Worm (Caenorhabditis elegans) whole organism, early embryonic: ENCODE data around the gene cal-5.

Experiments used
- B0310.2 ChIP-seq: sonication (generic microtip); optimal IDR thresholded peaks from 2 replicates; lab custom pipeline; 2016; ENCODE audit warnings: mild to moderate bottlenecking, missing genetic modification characterization, missing compliant biosample characterization
- F13C5.2 ChIP-seq: sonication (generic microtip); optimal IDR thresholded peaks from 2 replicates; lab custom pipeline; 2017; ENCODE audit warnings: mild to moderate bottlenecking, missing genetic modification characterization, inconsistent platforms, missing compliant biosample characterization
- aly-1 ChIP-seq: sonication (generic microtip); optimal IDR thresholded peaks from 2 replicates; lab custom pipeline; 2016; ENCODE audit warnings: missing genetic modification characterization, missing compliant biosample characterization
- ama-1 ChIP-seq: fragments of 150-350 bp; optimal IDR thresholded peaks from 2 replicates; lab custom pipeline; 2014
- ceh-13 ChIP-seq: fragments of 200-800 bp; sonication (Bioruptor generic); optimal IDR thresholded peaks from 2 replicates; lab custom pipeline; 2018; ENCODE audit warnings: mild to moderate bottlenecking, missing genetic modification characterization, missing compliant biosample characterization
- ceh-36 ChIP-seq: sonication (generic microtip); optimal IDR thresholded peaks from 2 replicates; lab custom pipeline; 2016; ENCODE audit warnings: missing genetic modification characterization, inconsistent platforms, missing compliant biosample characterization
- ets-7 ChIP-seq: sonication (generic microtip); optimal IDR thresholded peaks from 2 replicates; lab custom pipeline; 2016; ENCODE audit warnings: missing genotype, missing genetic modification characterization, missing compliant biosample characterization
- flt-1 ChIP-seq: fragments of 200-800 bp; sonication (Bioruptor generic); IDR thresholded peaks from 2 replicates; pipeline ENCODE4 v1.3.6; 2022; ENCODE audit warnings: missing genetic modification characterization, missing compliant biosample characterization
- hmbx-1 ChIP-seq: sonication (generic microtip); optimal IDR thresholded peaks from 2 replicates; lab custom pipeline; 2016; ENCODE audit warnings: mild to moderate bottlenecking, missing genetic modification characterization, missing compliant biosample characterization
- hmg-4 ChIP-seq: fragments of 200-800 bp; sonication (Bioruptor generic); optimal IDR thresholded peaks from 2 replicates; lab custom pipeline; 2018; ENCODE audit warnings: mild to moderate bottlenecking, missing genetic modification characterization, missing compliant biosample characterization
- hnd-1 ChIP-seq: sonication (generic microtip); optimal IDR thresholded peaks from 2 replicates; lab custom pipeline; 2016; ENCODE audit warnings: missing genetic modification characterization, missing compliant biosample characterization
- pes-1 ChIP-seq: fragments of 200-800 bp; sonication (Bioruptor generic); IDR thresholded peaks from 2 replicates; pipeline ENCODE4 v1.3.6; 2022; ENCODE audit warnings: missing genetic modification reagents, missing genetic modification characterization, missing compliant biosample characterization
- scrt-1 ChIP-seq: fragments of 200-800 bp; sonication (Bioruptor generic); IDR thresholded peaks from 2 replicates; pipeline ENCODE4 v1.3.6; 2022; ENCODE audit warnings: missing genetic modification characterization, missing compliant biosample characterization
- sea-1 ChIP-seq: fragments of 200-800 bp; sonication (Bioruptor generic); conservative IDR thresholded peaks from 2 replicates; pipeline ENCODE4 v1.3.6; 2022; ENCODE audit warnings: missing genetic modification characterization, missing compliant biosample characterization
- tbx-11 ChIP-seq: fragments of 200-800 bp; sonication (Bioruptor generic); IDR thresholded peaks from 2 replicates; pipeline ENCODE4 v1.3.6; 2022; ENCODE audit warnings: missing genetic modification characterization, missing compliant biosample characterization
- tbx-37 ChIP-seq: fragments of 200-800 bp; sonication (Bioruptor generic); conservative IDR thresholded peaks from 2 replicates; pipeline ENCODE4 v1.3.6; 2022; ENCODE audit warnings: missing genetic modification reagents, missing genetic modification characterization, missing compliant biosample characterization
- tra-4 ChIP-seq: sonication (generic microtip); optimal IDR thresholded peaks from 2 replicates; lab custom pipeline; 2017; ENCODE audit warnings: missing genetic modification characterization, missing compliant biosample characterization

The cal-5 gene

DNA sequence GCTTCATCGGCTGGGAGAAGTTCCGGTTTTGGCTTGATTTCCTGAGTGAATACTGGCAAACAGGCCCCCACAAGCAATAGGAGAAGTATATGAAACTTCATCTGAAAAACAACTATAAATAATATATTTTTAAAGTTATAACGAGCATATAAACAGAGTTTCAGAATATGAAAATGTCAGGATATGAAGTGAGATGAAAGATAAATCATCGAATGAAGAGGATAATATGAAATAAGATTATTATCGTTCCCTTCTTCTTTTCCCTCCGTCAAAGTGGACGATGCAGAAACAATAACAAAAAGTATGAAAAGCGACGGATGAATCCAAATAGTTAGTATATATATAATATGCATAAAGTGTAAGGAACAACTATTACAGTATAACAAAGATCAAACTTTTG is 19.2 kb upstream of the cal-5 start, which contains the start of gene acn-1:
TSS of gene acn-1 (minus strand) at position 101 of the 400 bp plus-strand sequence.
- TF ChIP-seq hmg-4 (no peak), ets-7 (tag; lab: Kevin White, UChicago) (no peak), sea-1 (GFP tag; lab: Robert Waterston, UW) (no peak), tbx-11 (GFP tag; lab: Robert Waterston, UW) (no peak), flt-1 (GFP tag; lab: Robert Waterston, UW) (no peak), ceh-13 (GFP tag; lab: Kevin White, UChicago) (no peak), B0310.2 (tag; lab: Kevin White, UChicago) (no peak), aly-1 (tag; lab: Kevin White, UChicago) (no peak), hmbx-1 (tag; lab: Kevin White, UChicago) (no peak), ceh-36 (tag; lab: Kevin White, UChicago) (no peak), hnd-1 (tag; lab: Kevin White, UChicago) (no peak), tra-4 (tag; lab: Kevin White, UChicago) (no peak), ama-1 (lab: Kevin White, UChicago) (no peak), F13C5.2 (tag; lab: Kevin White, UChicago) (no peak), tbx-37 (GFP tag; lab: Robert Waterston, UW) (no peak)

- TF ChIP-seq hmbx-1 (tag; lab: Kevin White, UChicago), result no peak
- TF ChIP-seq tra-4 (tag; lab: Kevin White, UChicago), result no peak
- TF ChIP-seq B0310.2 (tag; lab: Kevin White, UChicago), result no peak
- TF ChIP-seq flt-1 (GFP tag; lab: Robert Waterston, UW), result no peak
- TF ChIP-seq pes-1 (GFP tag; lab: Robert Waterston, UW), result no peak
- no peak for TF ChIP-seq ama-1 (lab: Kevin White, UChicago)
- no peak for TF ChIP-seq tbx-37 (GFP tag; lab: Robert Waterston, UW)
- no peak for TF ChIP-seq aly-1 (tag; lab: Kevin White, UChicago)
- TF ChIP-seq sea-1 (GFP tag; lab: Robert Waterston, UW), result no peak
- TF ChIP-seq ets-7 (tag; lab: Kevin White, UChicago), result no peak
- TF ChIP-seq scrt-1, result no peak
- TF ChIP-seq ceh-36 (tag; lab: Kevin White, UChicago), result no peak
- TF ChIP-seq tbx-11 (GFP tag; lab: Robert Waterston, UW), result no peak
- no peak for TF ChIP-seq F13C5.2 (tag; lab: Kevin White, UChicago)
- no peak for TF ChIP-seq hmg-4
- no peak for TF ChIP-seq hnd-1 (tag; lab: Kevin White, UChicago)
- no peak for TF ChIP-seq ceh-13 (GFP tag; lab: Kevin White, UChicago)
Measured at ce11 chrX:5093997-5094396, 16.2 kb upstream of the cal-5 start.

ce11 chrX:5087366-5087891 is 9.7 kb upstream of the cal-5 start, which contains the start of gene pnk-4:
TSS of gene pnk-4 (plus strand) at chrX:5087841.
- TF ChIP-seq ceh-36 (tag; lab: Kevin White, UChicago) (no peak), tbx-37 (GFP tag; lab: Robert Waterston, UW) (no peak), flt-1 (GFP tag; lab: Robert Waterston, UW) (no peak)

DNA sequence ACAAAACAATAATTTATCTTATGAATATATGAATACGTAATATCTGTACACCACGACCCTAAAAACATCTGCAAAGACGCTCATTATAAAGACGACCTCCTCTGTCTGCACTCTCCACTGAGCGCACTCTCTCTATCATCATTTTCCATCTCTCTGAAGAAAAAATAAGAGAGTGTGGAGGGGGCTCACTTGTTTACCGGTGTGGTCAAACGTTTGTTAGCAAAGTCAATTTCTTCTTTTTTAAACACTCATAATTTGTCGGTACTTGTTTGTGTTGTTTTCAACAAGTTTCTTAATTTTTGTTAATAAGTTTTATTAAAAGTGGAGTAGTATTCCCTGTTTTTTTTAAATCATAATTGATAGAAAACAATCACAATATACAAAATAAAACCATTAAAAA is 8.5 kb upstream of the cal-5 start:
- no peak for TF ChIP-seq tbx-11 (GFP tag; lab: Robert Waterston, UW)
- TF ChIP-seq F13C5.2 (tag; lab: Kevin White, UChicago), result no peak
- no peak for TF ChIP-seq ceh-13 (GFP tag; lab: Kevin White, UChicago)
- TF ChIP-seq scrt-1, result no peak
- no peak for TF ChIP-seq hmbx-1 (tag; lab: Kevin White, UChicago)
- no peak for TF ChIP-seq pes-1 (GFP tag; lab: Robert Waterston, UW)
- TF ChIP-seq ceh-36 (tag; lab: Kevin White, UChicago), result no peak
- TF ChIP-seq hnd-1 (tag; lab: Kevin White, UChicago), result no peak
- TF ChIP-seq tra-4 (tag; lab: Kevin White, UChicago), result no peak
- no peak for TF ChIP-seq sea-1 (GFP tag; lab: Robert Waterston, UW)
- TF ChIP-seq flt-1 (GFP tag; lab: Robert Waterston, UW), result no peak
- no peak for TF ChIP-seq hmg-4
- TF ChIP-seq ama-1 (lab: Kevin White, UChicago), result no peak
- no peak for TF ChIP-seq tbx-37 (GFP tag; lab: Robert Waterston, UW)
- no peak for TF ChIP-seq ets-7 (tag; lab: Kevin White, UChicago)
- no peak for TF ChIP-seq aly-1 (tag; lab: Kevin White, UChicago)
- no peak for TF ChIP-seq B0310.2 (tag; lab: Kevin White, UChicago)

DNA sequence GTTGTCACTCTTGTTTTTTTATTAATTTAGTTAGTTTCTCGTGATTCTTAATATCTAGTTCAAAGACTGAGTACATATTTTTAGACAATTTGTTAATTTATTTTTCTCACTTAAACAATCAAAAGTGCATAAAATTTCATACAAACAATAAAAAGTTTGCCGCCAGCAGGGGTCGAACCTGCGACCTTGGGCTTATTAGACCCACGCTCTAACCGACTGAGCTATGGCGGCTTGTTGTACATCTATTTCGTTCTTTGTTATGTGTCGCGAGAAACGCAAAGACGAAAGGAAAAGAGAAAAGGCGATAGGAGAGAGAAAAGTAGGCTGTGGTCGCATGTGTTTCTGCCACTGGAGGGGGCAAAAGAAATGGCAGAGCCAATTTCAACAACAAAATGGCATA is 7.7 kb upstream of the cal-5 start:
- peak; percentile 94 for TF ChIP-seq aly-1 (tag; lab: Kevin White, UChicago)
- TF ChIP-seq ama-1 (lab: Kevin White, UChicago), result no peak
- TF ChIP-seq tbx-37 (GFP tag; lab: Robert Waterston, UW), result peak; percentile 88
- peak; percentile 95 for TF ChIP-seq B0310.2 (tag; lab: Kevin White, UChicago)
- TF ChIP-seq tbx-11 (GFP tag; lab: Robert Waterston, UW), result peak; percentile 98
- TF ChIP-seq tra-4 (tag; lab: Kevin White, UChicago), result peak; percentile 95
- peak; percentile 94 for TF ChIP-seq ceh-36 (tag; lab: Kevin White, UChicago)
- TF ChIP-seq F13C5.2 (tag; lab: Kevin White, UChicago), result peak; percentile 98
- TF ChIP-seq flt-1 (GFP tag; lab: Robert Waterston, UW), result peak; percentile 96
- TF ChIP-seq sea-1 (GFP tag; lab: Robert Waterston, UW), result peak; percentile 95
- peak; percentile 88 for TF ChIP-seq ets-7 (tag; lab: Kevin White, UChicago)
- TF ChIP-seq pes-1 (GFP tag; lab: Robert Waterston, UW), result peak; percentile 96
- peak; percentile 88 for TF ChIP-seq hmbx-1 (tag; lab: Kevin White, UChicago)
- peak; percentile 98 for TF ChIP-seq hmg-4
- peak; percentile 97 for TF ChIP-seq scrt-1
- peak; percentile 91 for TF ChIP-seq hnd-1 (tag; lab: Kevin White, UChicago)
- TF ChIP-seq ceh-13 (GFP tag; lab: Kevin White, UChicago), result peak; percentile 94

- TF ChIP-seq ceh-36 (tag; lab: Kevin White, UChicago) (no peak), tbx-11 (GFP tag; lab: Robert Waterston, UW) (no peak), aly-1 (tag; lab: Kevin White, UChicago) (no peak), ceh-13 (GFP tag; lab: Kevin White, UChicago) (no peak), ets-7 (tag; lab: Kevin White, UChicago) (no peak), ama-1 (lab: Kevin White, UChicago) (no peak), F13C5.2 (tag; lab: Kevin White, UChicago) (no peak)
Measured at ce11 chrX:5084495-5084894, 6.7 kb upstream of the cal-5 start, which contains the start of gene ets-5. TSS of gene ets-5 (minus strand) at chrX:5084526.
